Fruit fly (Drosophila melanogaster): Measurements from ENCODE around the gene orb.
A peak's percentile ranks its signal among the peaks of the same experiment; 100 is the strongest.

The orb gene

dm6 chr3R:23295360-23295772 lies 14.7 kb upstream of the orb start:
- TF ChIP-seq pad (GFP tag; optimal IDR thresholded peaks at IDR 0.05) (no peak), cic (GFP tag; optimal IDR thresholded peaks at IDR 0.05) (peak; percentile 56), Hr96 (GFP tag; optimal IDR thresholded peaks at IDR 0.05) (peak; percentile 37), Mnt (GFP tag; optimal IDR thresholded peaks at IDR 0.05) (peak; percentile 24), tj (GFP tag; optimal IDR thresholded peaks at IDR 0.05) (peak; percentile 28), CG33017 (tag; optimal IDR thresholded peaks at IDR 0.05) (peak; percentile 8), toe (GFP tag; optimal IDR thresholded peaks at IDR 0.05) (peak; percentile 6), ovo (GFP tag; optimal IDR thresholded peaks at IDR 0.05) (no peak), CG7101 (tag; optimal IDR thresholded peaks at IDR 0.05) (peak; percentile 15)

- TF ChIP-seq cic (GFP tag; optimal IDR thresholded peaks at IDR 0.05) = peak; percentile 21
- TF ChIP-seq toe (GFP tag; optimal IDR thresholded peaks at IDR 0.05) = peak; percentile 4
- TF ChIP-seq tj (GFP tag; optimal IDR thresholded peaks at IDR 0.05) = peak; percentile 91
- TF ChIP-seq CG1620 (GFP tag; optimal IDR thresholded peaks at IDR 0.05) = no peak
- peak; percentile 4 for TF ChIP-seq CG33017 (tag; optimal IDR thresholded peaks at IDR 0.05)
Measured at dm6 chr3R:23293066-23293777, 12.6 kb upstream of the orb start.

dm6 chr3R:23292267-23292666 lies 11.6 kb upstream of the orb start:
- TF ChIP-seq cnc (optimal IDR thresholded peaks at IDR 0.05) = no peak

- TF ChIP-seq pad (GFP tag; optimal IDR thresholded peaks at IDR 0.05) (no peak), CG11617 (GFP tag; optimal IDR thresholded peaks at IDR 0.05) (no peak), CG33017 (tag; optimal IDR thresholded peaks at IDR 0.05) (no peak), kay (GFP tag; ENCODE audit: borderline replicate concordance) (no peak), CG7101 (tag; optimal IDR thresholded peaks at IDR 0.05) (no peak), CG7045 (GFP tag; optimal IDR thresholded peaks at IDR 0.05) (no peak), tj (GFP tag; optimal IDR thresholded peaks at IDR 0.05) (no peak)
Measured at dm6 chr3R:23290089-23290488, 9.4 kb upstream of the orb start, which contains the start of gene bb8. Gene bb8, minus strand, starts transcription at chr3R:23290189.

- TF ChIP-seq CG12768 (GFP tag; optimal IDR thresholded peaks at IDR 0.05) = no peak
- no peak for TF ChIP-seq kay (GFP tag; ENCODE audit: borderline replicate concordance)
- no peak for TF ChIP-seq Mnt (GFP tag; optimal IDR thresholded peaks at IDR 0.05)
- no peak for TF ChIP-seq cnc (optimal IDR thresholded peaks at IDR 0.05)
- TF ChIP-seq CG14711 (tag; optimal IDR thresholded peaks at IDR 0.05) = no peak
- no peak for TF ChIP-seq Hr96 (GFP tag; optimal IDR thresholded peaks at IDR 0.05)
- TF ChIP-seq CG11617 (GFP tag; optimal IDR thresholded peaks at IDR 0.05) = no peak
- TF ChIP-seq Crg-1 (GFP tag; optimal IDR thresholded peaks at IDR 0.05) = no peak
- no peak for TF ChIP-seq CG1620 (GFP tag; optimal IDR thresholded peaks at IDR 0.05)
- no peak for TF ChIP-seq toe (GFP tag; optimal IDR thresholded peaks at IDR 0.05)
Measured at dm6 chr3R:23287951-23288350, 7.3 kb upstream of the orb start, which contains the start of gene wam. Gene wam, minus strand, starts transcription at chr3R:23288051.

- TF ChIP-seq CG7101 (tag; optimal IDR thresholded peaks at IDR 0.05) = peak; percentile 9
- peak; percentile 30 for TF ChIP-seq CG33017 (tag; optimal IDR thresholded peaks at IDR 0.05)
- TF ChIP-seq kay (GFP tag; ENCODE audit: borderline replicate concordance) = no peak
- no peak for TF ChIP-seq pad (GFP tag; optimal IDR thresholded peaks at IDR 0.05)
- TF ChIP-seq CG7045 (GFP tag; optimal IDR thresholded peaks at IDR 0.05) = no peak
Measured at dm6 chr3R:23284256-23284655, 3.6 kb upstream of the orb start.

dm6 chr3R:23283702-23284101 lies 3.0 kb upstream of the orb start, which contains the start of gene CG6763:
Gene CG6763, plus strand, starts transcription at chr3R:23284002.
- no peak for TF ChIP-seq bab1 (GFP tag; optimal IDR thresholded peaks at IDR 0.05)
- no peak for TF ChIP-seq cnc (optimal IDR thresholded peaks at IDR 0.05)
- no peak for TF ChIP-seq CG12768 (GFP tag; optimal IDR thresholded peaks at IDR 0.05)
- TF ChIP-seq CG33017 (tag; optimal IDR thresholded peaks at IDR 0.05) = no peak
- no peak for TF ChIP-seq CG11617 (GFP tag; optimal IDR thresholded peaks at IDR 0.05)
- TF ChIP-seq CG7101 (tag; optimal IDR thresholded peaks at IDR 0.05) = no peak
- no peak for TF ChIP-seq CG14711 (tag; optimal IDR thresholded peaks at IDR 0.05)
- TF ChIP-seq pad (GFP tag; optimal IDR thresholded peaks at IDR 0.05) = no peak
- no peak for TF ChIP-seq kay (GFP tag; ENCODE audit: borderline replicate concordance)
- TF ChIP-seq cic (GFP tag; optimal IDR thresholded peaks at IDR 0.05) = no peak
- TF ChIP-seq CG5204 (GFP tag; optimal IDR thresholded peaks at IDR 0.05) = no peak
- TF ChIP-seq tj (GFP tag; optimal IDR thresholded peaks at IDR 0.05) = no peak
- TF ChIP-seq ovo (GFP tag; optimal IDR thresholded peaks at IDR 0.05) = no peak
- no peak for TF ChIP-seq CG1620 (GFP tag; optimal IDR thresholded peaks at IDR 0.05)
- TF ChIP-seq Mnt (GFP tag; optimal IDR thresholded peaks at IDR 0.05) = no peak
- TF ChIP-seq toe (GFP tag; optimal IDR thresholded peaks at IDR 0.05) = no peak
- no peak for TF ChIP-seq Crg-1 (GFP tag; optimal IDR thresholded peaks at IDR 0.05)
- TF ChIP-seq Hr96 (GFP tag; optimal IDR thresholded peaks at IDR 0.05) = no peak
- no peak for TF ChIP-seq Clk (GFP tag; optimal IDR thresholded peaks at IDR 0.05)
- TF ChIP-seq CG7045 (GFP tag; optimal IDR thresholded peaks at IDR 0.05) = no peak

Data from whole organism, adult.